Worm (Caenorhabditis elegans) whole organism, midembryonic: ENCODE results near the gene col-163.

ENCODE experiments used
- T22C8.4 ChIP-seq: fragments of 200-800 bp; sonication (Bioruptor generic); IDR thresholded peaks from 2 replicates; pipeline ENCODE4 v1.3.6; 2022; ENCODE audit warnings: missing genetic modification characterization, missing compliant biosample characterization
- cog-1 ChIP-seq: sonication (generic microtip); optimal IDR thresholded peaks from 2 replicates; lab custom pipeline; 2016; ENCODE audit warnings: missing genetic modification characterization, missing compliant biosample characterization
- flt-1 ChIP-seq: fragments of 200-800 bp; sonication (Bioruptor generic); IDR thresholded peaks from 2 replicates; pipeline ENCODE4 v1.3.6; 2022; ENCODE audit warnings: missing genetic modification characterization, missing compliant biosample characterization
- klf-2 ChIP-seq: fragments of 200-800 bp; sonication (Bioruptor generic); conservative IDR thresholded peaks from 2 replicates; pipeline ENCODE4 v1.3.6; 2022; ENCODE audit warnings: missing genetic modification reagents, missing genetic modification characterization, missing compliant biosample characterization
- med-1 ChIP-seq: sonication (generic microtip); optimal IDR thresholded peaks from 2 replicates; lab custom pipeline; 2017; ENCODE audit warnings: missing genetic modification characterization, mild to moderate bottlenecking, missing compliant biosample characterization, antibody characterized with exemption, missing genetic modification reagents; ENCODE audit not compliant: insufficient read depth
- ref-1 ChIP-seq: fragments of 200-800 bp; sonication (Bioruptor generic); conservative IDR thresholded peaks from 2 replicates; pipeline ENCODE4 v1.3.6; 2022; ENCODE audit warnings: missing genetic modification reagents, missing genetic modification characterization, missing compliant biosample characterization
- tab-1 ChIP-seq: fragments of 200-800 bp; sonication (Bioruptor generic); IDR thresholded peaks from 2 replicates; pipeline ENCODE4 v1.3.6; 2022; ENCODE audit warnings: missing genetic modification characterization, missing compliant biosample characterization
- ztf-23 ChIP-seq: fragments of 200-800 bp; sonication (Bioruptor generic); IDR thresholded peaks from 2 replicates; pipeline ENCODE4 v1.3.6; 2022; ENCODE audit warnings: missing genetic modification reagents, missing genetic modification characterization, missing compliant biosample characterization
- ztf-29 ChIP-seq: fragments of 200-800 bp; sonication (Bioruptor generic); IDR thresholded peaks from 2 replicates; pipeline ENCODE4 v1.3.6; 2022; ENCODE audit warnings: missing genetic modification reagents, missing genetic modification characterization, missing compliant biosample characterization

The col-163 gene

ce11 chrV:20600704-20601103 is 809 bp downstream of the col-163 start:
- no peak for TF ChIP-seq ztf-23 (GFP tag; lab: Robert Waterston, UW)
- no peak for TF ChIP-seq T22C8.4 (GFP tag; lab: Robert Waterston, UW)
- TF ChIP-seq med-1 (GFP tag; lab: Kevin White, UChicago), result no peak
- no peak for TF ChIP-seq cog-1 (tag; lab: Kevin White, UChicago)
- TF ChIP-seq ztf-29 (GFP tag; lab: Robert Waterston, UW), result no peak
- TF ChIP-seq ref-1 (GFP tag; lab: Robert Waterston, UW), result no peak
- TF ChIP-seq klf-2 (GFP tag; lab: Robert Waterston, UW), result no peak
- no peak for TF ChIP-seq flt-1 (GFP tag; lab: Robert Waterston, UW)
- no peak for TF ChIP-seq tab-1 (GFP tag; lab: Robert Waterston, UW)

- TF ChIP-seq ztf-29 (GFP tag; lab: Robert Waterston, UW) (no peak), ref-1 (GFP tag; lab: Robert Waterston, UW) (no peak), ztf-23 (GFP tag; lab: Robert Waterston, UW) (no peak), cog-1 (tag; lab: Kevin White, UChicago) (no peak), T22C8.4 (GFP tag; lab: Robert Waterston, UW) (no peak), tab-1 (GFP tag; lab: Robert Waterston, UW) (no peak), med-1 (GFP tag; lab: Kevin White, UChicago) (no peak), flt-1 (GFP tag; lab: Robert Waterston, UW) (no peak), klf-2 (GFP tag; lab: Robert Waterston, UW) (no peak)
Measured at ce11 chrV:20603014-20603413, 3.1 kb downstream of the col-163 start, which contains the start of gene ttr-11. ttr-11 (plus strand) TSS chrV:20603314.

- TF ChIP-seq ztf-23 (GFP tag; lab: Robert Waterston, UW) (no peak), flt-1 (GFP tag; lab: Robert Waterston, UW) (no peak), tab-1 (GFP tag; lab: Robert Waterston, UW) (no peak), med-1 (GFP tag; lab: Kevin White, UChicago) (no peak), ztf-29 (GFP tag; lab: Robert Waterston, UW) (no peak), ref-1 (GFP tag; lab: Robert Waterston, UW) (no peak), cog-1 (tag; lab: Kevin White, UChicago) (no peak), T22C8.4 (GFP tag; lab: Robert Waterston, UW) (no peak), klf-2 (GFP tag; lab: Robert Waterston, UW) (no peak)
Measured at ce11 chrV:20604606-20605155, 4.8 kb downstream of the col-163 start, which contains the start of gene ttr-57. ttr-57 (plus strand) TSS chrV:20605105.

- TF ChIP-seq klf-2 (GFP tag; lab: Robert Waterston, UW) (no peak), ztf-23 (GFP tag; lab: Robert Waterston, UW) (no peak), ref-1 (GFP tag; lab: Robert Waterston, UW) (no peak), med-1 (GFP tag; lab: Kevin White, UChicago) (no peak), cog-1 (tag; lab: Kevin White, UChicago) (no peak), tab-1 (GFP tag; lab: Robert Waterston, UW) (no peak), flt-1 (GFP tag; lab: Robert Waterston, UW) (no peak), ztf-29 (GFP tag; lab: Robert Waterston, UW) (no peak), T22C8.4 (GFP tag; lab: Robert Waterston, UW) (no peak)
Measured at ce11 chrV:20606617-20607016, 6.7 kb downstream of the col-163 start, which contains the start of gene F46B3.23. F46B3.23 (minus strand) TSS chrV:20606717.

- no peak for TF ChIP-seq tab-1 (GFP tag; lab: Robert Waterston, UW)
- TF ChIP-seq ztf-29 (GFP tag; lab: Robert Waterston, UW), result no peak
- TF ChIP-seq ztf-23 (GFP tag; lab: Robert Waterston, UW), result no peak
- no peak for TF ChIP-seq cog-1 (tag; lab: Kevin White, UChicago)
- no peak for TF ChIP-seq klf-2 (GFP tag; lab: Robert Waterston, UW)
- no peak for TF ChIP-seq med-1 (GFP tag; lab: Kevin White, UChicago)
- TF ChIP-seq flt-1 (GFP tag; lab: Robert Waterston, UW), result no peak
- no peak for TF ChIP-seq ref-1 (GFP tag; lab: Robert Waterston, UW)
- TF ChIP-seq T22C8.4 (GFP tag; lab: Robert Waterston, UW), result no peak
Measured at ce11 chrV:20608688-20609087, 8.8 kb downstream of the col-163 start, which contains the start of gene ttr-12. ttr-12 (minus strand) TSS chrV:20608788.

- TF ChIP-seq med-1 (GFP tag; lab: Kevin White, UChicago), result no peak
- no peak for TF ChIP-seq cog-1 (tag; lab: Kevin White, UChicago)
- no peak for TF ChIP-seq ztf-29 (GFP tag; lab: Robert Waterston, UW)
- no peak for TF ChIP-seq T22C8.4 (GFP tag; lab: Robert Waterston, UW)
- TF ChIP-seq ztf-23 (GFP tag; lab: Robert Waterston, UW), result no peak
- no peak for TF ChIP-seq klf-2 (GFP tag; lab: Robert Waterston, UW)
- TF ChIP-seq flt-1 (GFP tag; lab: Robert Waterston, UW), result no peak
- no peak for TF ChIP-seq ref-1 (GFP tag; lab: Robert Waterston, UW)
- no peak for TF ChIP-seq tab-1 (GFP tag; lab: Robert Waterston, UW)
Measured at ce11 chrV:20609494-20609893, 9.6 kb downstream of the col-163 start, which contains the start of gene grd-2. grd-2 (plus strand) TSS chrV:20609794.

- no peak for TF ChIP-seq ref-1 (GFP tag; lab: Robert Waterston, UW)
- TF ChIP-seq cog-1 (tag; lab: Kevin White, UChicago), result no peak
- no peak for TF ChIP-seq med-1 (GFP tag; lab: Kevin White, UChicago)
- no peak for TF ChIP-seq T22C8.4 (GFP tag; lab: Robert Waterston, UW)
- no peak for TF ChIP-seq flt-1 (GFP tag; lab: Robert Waterston, UW)
- TF ChIP-seq ztf-29 (GFP tag; lab: Robert Waterston, UW), result no peak
- no peak for TF ChIP-seq ztf-23 (GFP tag; lab: Robert Waterston, UW)
- no peak for TF ChIP-seq tab-1 (GFP tag; lab: Robert Waterston, UW)
- no peak for TF ChIP-seq klf-2 (GFP tag; lab: Robert Waterston, UW)
Measured at ce11 chrV:20618632-20619031, 18.7 kb downstream of the col-163 start, which contains the start of gene F46B3.7. F46B3.7 (minus strand) TSS chrV:20618732.

- TF ChIP-seq T22C8.4 (GFP tag; lab: Robert Waterston, UW) (no peak), med-1 (GFP tag; lab: Kevin White, UChicago) (no peak), ref-1 (GFP tag; lab: Robert Waterston, UW) (no peak), flt-1 (GFP tag; lab: Robert Waterston, UW) (no peak), tab-1 (GFP tag; lab: Robert Waterston, UW) (no peak), cog-1 (tag; lab: Kevin White, UChicago) (no peak), klf-2 (GFP tag; lab: Robert Waterston, UW) (no peak), ztf-29 (GFP tag; lab: Robert Waterston, UW) (no peak), ztf-23 (GFP tag; lab: Robert Waterston, UW) (no peak)
Measured at ce11 chrV:20623060-20623459, 23.2 kb downstream of the col-163 start, which contains the start of gene F46B3.8. F46B3.8 (minus strand) TSS chrV:20623160.
